Worm (Caenorhabditis elegans): ENCODE data around the gene F53C3.3.

Gene F53C3.3

DNA sequence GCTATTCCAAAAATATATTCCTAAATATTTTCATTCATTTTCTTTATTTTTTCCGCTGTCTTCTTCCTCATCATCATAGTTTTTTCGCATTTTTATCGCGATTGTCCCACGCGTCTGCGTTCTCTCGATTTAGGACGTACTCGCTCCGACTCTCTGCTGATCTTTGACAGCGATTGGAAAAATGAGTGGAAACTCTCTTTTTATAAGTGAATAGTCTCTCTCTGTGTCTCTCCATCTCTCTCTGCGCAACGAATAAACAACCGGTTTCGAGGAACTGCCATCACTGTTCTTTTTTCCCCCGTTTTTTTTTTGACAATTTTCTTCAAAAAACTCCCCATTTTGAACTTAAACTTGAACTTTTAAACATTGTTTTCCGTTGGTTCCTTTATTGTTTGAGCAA lies 48.7 kb downstream of the F53C3.3 start (continued):
- peak; percentile 60 for TF ChIP-seq nhr-48 (tag; optimal IDR thresholded peaks at IDR 0.05)
- no peak for TF ChIP-seq cey-2 (tag; optimal IDR thresholded peaks at IDR 0.05; ENCODE audit: borderline replicate concordance, insufficient read depth)
- TF ChIP-seq egl-43 (GFP tag; IDR thresholded peaks at IDR 0.05): no peak
- TF ChIP-seq madf-5 (GFP tag; IDR thresholded peaks at IDR 0.05): no peak
- peak; percentile 34; the same call in 1 of the 2 replicates for TF ChIP-seq dmd-6 (GFP tag; IDR thresholded peaks at IDR 0.05)

DNA sequence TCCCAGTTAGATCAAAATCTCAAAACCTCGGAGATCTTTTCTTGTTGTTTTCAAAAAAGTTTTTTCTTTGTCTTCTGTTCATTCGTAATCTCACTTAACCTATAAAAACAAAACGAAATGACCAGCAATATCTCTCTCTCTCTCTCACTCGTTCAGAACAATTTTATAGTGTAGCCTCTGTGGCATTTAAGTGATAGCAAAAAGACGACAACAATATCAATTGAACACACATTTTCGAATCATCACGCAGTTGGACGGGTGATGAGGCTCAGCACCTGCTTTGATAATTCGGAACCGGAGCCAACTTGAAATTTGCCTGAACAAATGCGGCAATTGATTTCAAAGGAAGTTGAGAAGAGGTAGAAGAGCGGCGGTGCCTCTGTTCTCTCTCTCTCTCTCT lies 49.7 kb downstream of the F53C3.3 start:
- no peak for TF ChIP-seq zip-11 (GFP tag; IDR thresholded peaks at IDR 0.05)
- peak; percentile 45 for TF ChIP-seq aha-1 (tag)
- no peak for TF ChIP-seq set-16 (GFP tag; IDR thresholded peaks at IDR 0.05)
- no peak for TF ChIP-seq daf-16 (GFP tag; optimal IDR thresholded peaks at IDR 0.05)
- TF ChIP-seq daf-16 (tag; optimal IDR thresholded peaks at IDR 0.05): peak; percentile 72
- TF ChIP-seq nhr-76 (tag; optimal IDR thresholded peaks at IDR 0.05): no peak
- TF ChIP-seq skn-1 (tag; optimal IDR thresholded peaks at IDR 0.05): no peak
- no peak for TF ChIP-seq gei-8 (GFP tag; optimal IDR thresholded peaks at IDR 0.05)
- no peak for TF ChIP-seq ceh-32 (tag; optimal IDR thresholded peaks at IDR 0.05; ENCODE audit: poor library complexity)
- peak; percentile 61 for TF ChIP-seq dve-1 (tag; optimal IDR thresholded peaks at IDR 0.05; ENCODE audit: insufficient read depth)
- TF ChIP-seq F37D6.2 (tag; optimal IDR thresholded peaks at IDR 0.05): no peak
- TF ChIP-seq nhr-42 (GFP tag; IDR thresholded peaks at IDR 0.05): no peak
- TF ChIP-seq nhr-25 (tag; optimal IDR thresholded peaks at IDR 0.05; ENCODE audit: borderline replicate concordance, insufficient read depth): peak; percentile 49
- TF ChIP-seq snpc-4 (tag; optimal IDR thresholded peaks at IDR 0.05): no peak
- no peak for TF ChIP-seq pha-4 (GFP tag; IDR thresholded peaks at IDR 0.05)
- TF ChIP-seq pha-4 (tag; optimal IDR thresholded peaks at IDR 0.05): no peak
- no peak for TF ChIP-seq ama-1 (optimal IDR thresholded peaks at IDR 0.05)
- TF ChIP-seq dmd-9 (GFP tag; IDR thresholded peaks at IDR 0.05): no peak
- TF ChIP-seq unc-62 (GFP tag; optimal IDR thresholded peaks at IDR 0.05 in 1 of 2): peak in 1 of 2 experiments; percentile 60
- TF ChIP-seq unc-62 (tag; optimal IDR thresholded peaks at IDR 0.05): no peak
- no peak for TF ChIP-seq nhr-41 (GFP tag; IDR thresholded peaks at IDR 0.05)
- TF ChIP-seq sdz-12 (GFP tag; optimal IDR thresholded peaks at IDR 0.05): no peak
- no peak for TF ChIP-seq ZK337.2 (GFP tag; IDR thresholded peaks at IDR 0.05)
- no peak for TF ChIP-seq unc-39 (tag; optimal IDR thresholded peaks at IDR 0.05)
- no peak for TF ChIP-seq spr-1 (tag; optimal IDR thresholded peaks at IDR 0.05)
- peak; percentile 73 for TF ChIP-seq nhr-28 (tag; optimal IDR thresholded peaks at IDR 0.05)
- TF ChIP-seq mep-1 (tag; optimal IDR thresholded peaks at IDR 0.05): no peak
- no peak for TF ChIP-seq egl-27 (tag; optimal IDR thresholded peaks at IDR 0.05)
- no peak for TF ChIP-seq daf-19 (GFP tag; conservative IDR thresholded peaks at IDR 0.05)
- TF ChIP-seq fos-1 (tag; optimal IDR thresholded peaks at IDR 0.05): no peak
- TF ChIP-seq nhr-102 (tag; optimal IDR thresholded peaks at IDR 0.05): no peak
- TF ChIP-seq lin-1 (GFP tag; IDR thresholded peaks at IDR 0.05): no peak
- TF ChIP-seq nhr-77 (tag; optimal IDR thresholded peaks at IDR 0.05): peak; percentile 30
- peak; percentile 49 for TF ChIP-seq nhr-11 (tag; optimal IDR thresholded peaks at IDR 0.05)

DNA sequence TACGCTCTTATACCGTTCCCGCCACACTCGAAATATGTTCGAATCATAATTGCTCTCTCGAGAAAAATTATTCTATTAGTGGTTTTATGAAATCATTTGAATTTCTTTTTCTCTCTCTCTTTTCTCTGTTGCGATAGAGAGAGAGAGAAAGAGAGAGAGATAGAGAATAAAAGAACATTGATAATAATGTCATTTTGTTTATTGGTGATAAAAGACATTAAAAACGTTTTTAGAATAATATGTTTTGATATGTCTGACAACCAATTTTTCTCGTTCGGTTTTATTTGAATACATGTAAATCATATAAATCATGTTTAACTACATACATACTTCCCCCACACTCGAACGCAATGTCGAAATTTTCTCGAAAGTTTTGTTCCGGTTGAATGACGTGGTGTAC lies 50.3 kb downstream of the F53C3.3 start:
- TF ChIP-seq nhr-102 (tag; optimal IDR thresholded peaks at IDR 0.05) (no peak), nhr-11 (tag; optimal IDR thresholded peaks at IDR 0.05) (no peak), dve-1 (tag; optimal IDR thresholded peaks at IDR 0.05; ENCODE audit: insufficient read depth) (peak; percentile 77), daf-16 (GFP tag; optimal IDR thresholded peaks at IDR 0.05) (no peak), daf-16 (tag; optimal IDR thresholded peaks at IDR 0.05) (peak; percentile 89), pqm-1 (tag; optimal IDR thresholded peaks at IDR 0.05) (peak; percentile 22), dmd-6 (GFP tag; IDR thresholded peaks at IDR 0.05) (peak; percentile 28; the same call in 1 of the 2 replicates), Y5F2A.4 (GFP tag; optimal IDR thresholded peaks at IDR 0.05) (no peak), nhr-28 (tag; optimal IDR thresholded peaks at IDR 0.05) (peak; percentile 45), ceh-20 (GFP tag; IDR thresholded peaks at IDR 0.05) (peak; percentile 66), mep-1 (tag; optimal IDR thresholded peaks at IDR 0.05) (peak; percentile 49), T20F7.1 (GFP tag; optimal IDR thresholded peaks at IDR 0.05) (no peak), hlh-11 (tag; optimal IDR thresholded peaks at IDR 0.05) (peak; percentile 26), lsy-2 (tag; optimal IDR thresholded peaks at IDR 0.05) (peak in 1 of 2 experiments; percentile 47), tra-1 (GFP tag; IDR thresholded peaks at IDR 0.05) (no peak), php-3 (GFP tag; IDR thresholded peaks at IDR 0.05) (peak; percentile 91)
